Worm (Caenorhabditis elegans): ENCODE data around the gene npp-19.

Gene npp-19

DNA sequence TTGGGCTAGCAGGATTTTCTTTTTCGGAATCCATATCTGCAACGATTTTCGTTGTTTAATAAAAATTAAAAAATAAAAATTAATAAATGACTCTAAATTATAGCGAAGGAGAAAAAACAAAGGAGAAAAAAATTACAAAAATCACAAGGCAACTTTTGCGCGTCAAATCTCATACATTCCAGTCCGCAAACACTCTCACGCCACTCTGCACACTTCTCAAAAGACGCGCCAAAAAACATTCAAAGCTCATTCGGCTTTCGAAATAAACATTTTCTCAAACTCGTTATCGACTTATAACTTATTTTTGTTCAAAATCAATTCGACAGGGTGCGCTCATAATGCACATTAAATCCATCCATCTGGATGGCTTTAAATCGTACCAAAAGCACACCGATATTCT lies 25.8 kb upstream of the npp-19 start, which contains the start of the genes R06F6.12 and mix-1 (continued):
- TF ChIP-seq tbp1 (GFP tag; optimal IDR thresholded peaks at IDR 0.05): no peak
- no peak for TF ChIP-seq ceh-27 (GFP tag; optimal IDR thresholded peaks at IDR 0.05)
- TF ChIP-seq hlh-12 (tag; optimal IDR thresholded peaks at IDR 0.05): no peak
- no peak for TF ChIP-seq K11D2.4 (GFP tag; IDR thresholded peaks at IDR 0.05)
- TF ChIP-seq F23B12.7 (tag; optimal IDR thresholded peaks at IDR 0.05; ENCODE audit: insufficient read depth): peak; percentile 8
- no peak for TF ChIP-seq repo-1 (tag; optimal IDR thresholded peaks at IDR 0.05)
- no peak for TF ChIP-seq ztf-22 (GFP tag; optimal IDR thresholded peaks at IDR 0.05)
- TF ChIP-seq rec-8 (tag; optimal IDR thresholded peaks at IDR 0.05): peak in 1 of 2 experiments; percentile 12
- TF ChIP-seq ceh-91 (GFP tag; IDR thresholded peaks at IDR 0.05): 0 out of 2 replicates have a peak, but pooled peaks have one; percentile 9
- TF ChIP-seq F57C9.4 (tag; optimal IDR thresholded peaks at IDR 0.05): no peak
- TF ChIP-seq ceh-58 (GFP tag; IDR thresholded peaks at IDR 0.05): no peak
- TF ChIP-seq ceh-40 (GFP tag; IDR thresholded peaks at IDR 0.05): no peak
- TF ChIP-seq lin-35 (GFP tag; optimal IDR thresholded peaks at IDR 0.05): peak in 1 of 3 experiments; percentile 81
- no peak for TF ChIP-seq nhr-27 (tag; optimal IDR thresholded peaks at IDR 0.05)
- TF ChIP-seq nhr-80 (tag; optimal IDR thresholded peaks at IDR 0.05): no peak
- no peak for TF ChIP-seq mes-4 (tag; optimal IDR thresholded peaks at IDR 0.05)
- TF ChIP-seq sea-2 (GFP tag; IDR thresholded peaks at IDR 0.05): no peak
- no peak for TF ChIP-seq snpc-1.1 (tag; optimal IDR thresholded peaks at IDR 0.05; ENCODE audit: insufficient read depth)
- TF ChIP-seq attf-6 (GFP tag; IDR thresholded peaks at IDR 0.05): no peak
- TF ChIP-seq lin-54 (GFP tag; optimal IDR thresholded peaks at IDR 0.05): peak; percentile 66
- TF ChIP-seq F49E8.2 (tag; optimal IDR thresholded peaks at IDR 0.05; ENCODE audit: insufficient read depth): no peak
- TF ChIP-seq bed-1 (GFP tag; IDR thresholded peaks at IDR 0.05): no peak
- no peak for TF ChIP-seq B0336.3 (GFP tag; IDR thresholded peaks at IDR 0.05)
- peak; percentile 10 for TF ChIP-seq snpc-1.3 (tag; optimal IDR thresholded peaks at IDR 0.05; ENCODE audit: insufficient read depth)
- TF ChIP-seq pha-4 (tag; optimal IDR thresholded peaks at IDR 0.05): no peak
- no peak for TF ChIP-seq ama-1 (optimal IDR thresholded peaks at IDR 0.05)
- TF ChIP-seq ama-1 (GFP tag; optimal IDR thresholded peaks at IDR 0.05): no peak
- peak; percentile 58 for TF ChIP-seq attf-5 (GFP tag; optimal IDR thresholded peaks at IDR 0.05)
- peak; percentile 59 for TF ChIP-seq F33H1.4 (GFP tag; IDR thresholded peaks at IDR 0.05)
- TF ChIP-seq lsl-1 (GFP tag; optimal IDR thresholded peaks at IDR 0.05): peak; percentile 62
- no peak for TF ChIP-seq F57A8.1 (GFP tag; optimal IDR thresholded peaks at IDR 0.05)
- TF ChIP-seq snpc-4 (GFP tag; optimal IDR thresholded peaks at IDR 0.05): no peak
- peak in 3 of 4 experiments; percentile 3 to 22 (median 16) for TF ChIP-seq snpc-4 (tag; optimal IDR thresholded peaks at IDR 0.05)
- TF ChIP-seq snpc-3.4 (tag; optimal IDR thresholded peaks at IDR 0.05): peak; percentile 62
- no peak for TF ChIP-seq somi-1 (GFP tag; optimal IDR thresholded peaks at IDR 0.05)
- TF ChIP-seq pbrm-1 (GFP tag; IDR thresholded peaks at IDR 0.05): 0 out of 2 replicates have a peak, but pooled peaks have one; percentile 44
- TF ChIP-seq dox-1 (GFP tag; IDR thresholded peaks at IDR 0.05): peak; percentile 22; the same call in 1 of the 2 replicates
- TF ChIP-seq ztf-3 (GFP tag; optimal IDR thresholded peaks at IDR 0.05): no peak
- TF ChIP-seq mcd-1 (GFP tag; IDR thresholded peaks at IDR 0.05): peak; percentile 62
- TF ChIP-seq rcor-1 (GFP tag; IDR thresholded peaks at IDR 0.05): no peak
- no peak for TF ChIP-seq let-526 (GFP tag; IDR thresholded peaks at IDR 0.05)
- no peak for TF ChIP-seq zfh-2 (GFP tag; conservative IDR thresholded peaks at IDR 0.05)
- TF ChIP-seq attf-3 (GFP tag; conservative IDR thresholded peaks at IDR 0.05): peak; percentile 33; the same call in 1 of the 2 replicates
- no peak for TF ChIP-seq F10E7.11 (tag; optimal IDR thresholded peaks at IDR 0.05)
- TF ChIP-seq Y56A3A.18 (GFP tag; IDR thresholded peaks at IDR 0.05): no peak
- no peak for TF ChIP-seq chd-7 (tag; optimal IDR thresholded peaks at IDR 0.05)
- TF ChIP-seq ceh-79 (tag; optimal IDR thresholded peaks at IDR 0.05): no peak
- TF ChIP-seq hmg-20 (GFP tag; IDR thresholded peaks at IDR 0.05): no peak

All from whole organism, young adult.